Worm (Caenorhabditis elegans): ENCODE results near the gene C05C8.8.

Gene C05C8.8

DNA sequence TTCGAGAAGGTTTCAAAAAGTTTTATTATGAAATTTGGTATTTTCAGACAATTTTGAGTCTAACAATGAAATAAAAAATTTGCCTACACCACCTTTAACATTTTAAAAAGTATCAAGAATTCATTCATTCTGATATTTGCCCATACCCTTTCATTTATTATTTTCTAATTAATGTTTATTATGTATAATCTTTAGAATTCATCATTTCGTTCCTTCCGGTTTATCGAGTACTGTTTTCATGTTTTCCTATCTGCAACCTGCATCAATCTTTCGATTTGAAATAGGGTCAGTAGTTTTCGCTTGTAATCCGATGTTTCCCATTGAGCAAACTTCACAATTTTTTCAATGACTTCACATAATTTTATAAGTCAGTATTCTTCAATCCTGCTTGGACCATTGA, 14.4 kb upstream of the C05C8.8 start, which contains the start of gene C13A2.6:
Gene C13A2.6 (plus strand): TSS at position 301 of the 400 bp plus-strand sequence.
- no peak for TF ChIP-seq blmp-1 (tag; optimal IDR thresholded peaks at IDR 0.05)
- no peak for TF ChIP-seq lin-13 (tag; optimal IDR thresholded peaks at IDR 0.05)
- no peak for TF ChIP-seq lsy-2 (tag; optimal IDR thresholded peaks at IDR 0.05)
- no peak for TF ChIP-seq cnd-1 (tag; optimal IDR thresholded peaks at IDR 0.05)
- no peak for TF ChIP-seq snpc-4 (tag; optimal IDR thresholded peaks at IDR 0.05)
- no peak for TF ChIP-seq nhr-237 (tag; optimal IDR thresholded peaks at IDR 0.05)
- no peak for TF ChIP-seq ceh-39 (tag; optimal IDR thresholded peaks at IDR 0.05)
- no peak for TF ChIP-seq ceh-83 (GFP tag; optimal IDR thresholded peaks at IDR 0.05)
- TF ChIP-seq ceh-43 (GFP tag; optimal IDR thresholded peaks at IDR 0.05), result no peak
- TF ChIP-seq sem-2 (GFP tag; optimal IDR thresholded peaks at IDR 0.05), result no peak
- TF ChIP-seq elt-3 (tag; optimal IDR thresholded peaks at IDR 0.05), result no peak
- no peak for TF ChIP-seq flh-1 (GFP tag; optimal IDR thresholded peaks at IDR 0.05)
- no peak for TF ChIP-seq unc-62 (GFP tag; optimal IDR thresholded peaks at IDR 0.05)
- TF ChIP-seq sptf-1 (tag; optimal IDR thresholded peaks at IDR 0.05), result no peak

DNA sequence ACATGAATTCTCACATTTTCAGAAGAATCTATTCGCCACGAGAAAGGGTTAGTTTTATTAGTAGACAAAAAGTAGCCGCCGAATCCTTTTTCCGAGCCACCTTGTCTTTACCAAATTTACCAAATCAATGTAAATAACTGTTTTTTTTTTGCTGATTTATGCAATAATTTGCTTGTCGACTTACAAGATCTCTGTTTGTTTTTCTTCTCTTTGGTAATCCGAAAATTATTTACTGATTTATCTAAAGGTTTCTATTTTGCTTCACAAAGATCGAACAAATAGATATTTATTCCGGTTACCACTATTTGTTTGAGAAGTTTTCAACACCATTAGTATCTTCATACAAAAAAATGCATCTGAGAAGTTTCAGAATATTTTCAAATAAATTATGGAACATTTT, 11.0 kb upstream of the C05C8.8 start, which contains the start of gene C13A2.7:
Gene C13A2.7 (plus strand): TSS at position 301 of the 400 bp plus-strand sequence.
- no peak for TF ChIP-seq zip-8 (tag; optimal IDR thresholded peaks at IDR 0.05)
- TF ChIP-seq drap-1 (GFP tag; optimal IDR thresholded peaks at IDR 0.05), result no peak
- no peak for TF ChIP-seq nhr-12 (tag; optimal IDR thresholded peaks at IDR 0.05)
- TF ChIP-seq mep-1 (tag; optimal IDR thresholded peaks at IDR 0.05), result no peak
- TF ChIP-seq lin-13 (tag; optimal IDR thresholded peaks at IDR 0.05), result no peak
- no peak for TF ChIP-seq M03D4.4 (tag; optimal IDR thresholded peaks at IDR 0.05)
- no peak for TF ChIP-seq unc-62 (GFP tag; optimal IDR thresholded peaks at IDR 0.05)
- no peak for TF ChIP-seq ces-1 (GFP tag; optimal IDR thresholded peaks at IDR 0.05)
- TF ChIP-seq blmp-1 (tag; optimal IDR thresholded peaks at IDR 0.05), result no peak

DNA sequence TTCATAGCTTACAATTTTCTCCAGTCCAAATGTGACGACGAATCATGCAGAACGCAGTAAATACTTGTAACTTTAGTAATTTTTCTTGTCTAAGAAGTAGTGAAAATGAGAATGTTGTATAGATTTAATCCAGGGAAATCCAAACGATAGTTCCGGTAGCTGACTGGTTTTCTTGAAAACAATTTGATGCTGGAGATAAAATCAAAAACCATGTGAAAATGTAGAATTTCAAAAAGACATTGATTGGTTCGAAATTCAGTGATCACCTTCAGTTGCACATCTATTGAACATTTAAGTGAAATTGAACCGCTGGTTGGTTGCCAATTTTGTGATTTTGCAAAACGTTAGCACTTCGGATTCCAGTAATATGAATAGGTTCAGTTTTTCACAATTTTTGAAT, 9.0 kb upstream of the C05C8.8 start, which contains the start of gene C13A2.9:
Gene C13A2.9 (minus strand): TSS at position 101 of the 400 bp plus-strand sequence.
- TF ChIP-seq lsy-2 (tag; optimal IDR thresholded peaks at IDR 0.05) (no peak), tbx-8 (GFP tag; optimal IDR thresholded peaks at IDR 0.05) (no peak), nhr-12 (tag; optimal IDR thresholded peaks at IDR 0.05) (no peak), ces-1 (GFP tag; optimal IDR thresholded peaks at IDR 0.05) (no peak), snpc-4 (tag; optimal IDR thresholded peaks at IDR 0.05) (no peak), elt-3 (tag; optimal IDR thresholded peaks at IDR 0.05) (no peak), pha-4 (tag; optimal IDR thresholded peaks at IDR 0.05) (no peak), hlh-1 (tag; optimal IDR thresholded peaks at IDR 0.05) (no peak), mls-2 (tag; optimal IDR thresholded peaks at IDR 0.05) (no peak), unc-120 (tag; optimal IDR thresholded peaks at IDR 0.05; ENCODE audit: poor library complexity, severe bottlenecking) (no peak), cnd-1 (tag; optimal IDR thresholded peaks at IDR 0.05) (no peak), sem-2 (GFP tag; optimal IDR thresholded peaks at IDR 0.05) (no peak), nhr-2 (tag; optimal IDR thresholded peaks at IDR 0.05) (no peak)

DNA sequence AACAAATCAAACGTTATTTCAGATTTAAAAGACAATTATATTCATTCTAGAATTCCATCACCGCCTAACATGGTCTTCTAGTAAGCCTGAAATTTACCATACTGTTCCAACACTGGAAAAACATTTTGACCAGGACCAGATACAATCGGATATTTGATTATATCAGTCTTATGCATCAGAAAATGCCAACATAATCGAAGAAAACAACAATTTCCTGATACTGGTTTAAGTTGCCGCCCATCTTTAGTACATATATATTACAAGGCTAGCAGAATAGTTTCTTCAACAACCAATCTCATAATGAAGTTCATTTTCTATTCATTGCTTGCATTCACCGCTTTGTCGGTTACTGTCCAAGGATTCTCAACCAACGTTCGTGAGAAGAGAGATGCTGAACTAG, 4.0 kb upstream of the C05C8.8 start, which contains the start of gene C13A2.12:
Gene C13A2.12 (plus strand): TSS at position 301 of the 400 bp plus-strand sequence.
- TF ChIP-seq elt-1 (tag; optimal IDR thresholded peaks at IDR 0.05; ENCODE audit: borderline replicate concordance, insufficient read depth) (no peak), pha-4 (tag; optimal IDR thresholded peaks at IDR 0.05) (no peak), ceh-43 (GFP tag; optimal IDR thresholded peaks at IDR 0.05) (no peak), nhr-237 (tag; optimal IDR thresholded peaks at IDR 0.05) (no peak)

DNA sequence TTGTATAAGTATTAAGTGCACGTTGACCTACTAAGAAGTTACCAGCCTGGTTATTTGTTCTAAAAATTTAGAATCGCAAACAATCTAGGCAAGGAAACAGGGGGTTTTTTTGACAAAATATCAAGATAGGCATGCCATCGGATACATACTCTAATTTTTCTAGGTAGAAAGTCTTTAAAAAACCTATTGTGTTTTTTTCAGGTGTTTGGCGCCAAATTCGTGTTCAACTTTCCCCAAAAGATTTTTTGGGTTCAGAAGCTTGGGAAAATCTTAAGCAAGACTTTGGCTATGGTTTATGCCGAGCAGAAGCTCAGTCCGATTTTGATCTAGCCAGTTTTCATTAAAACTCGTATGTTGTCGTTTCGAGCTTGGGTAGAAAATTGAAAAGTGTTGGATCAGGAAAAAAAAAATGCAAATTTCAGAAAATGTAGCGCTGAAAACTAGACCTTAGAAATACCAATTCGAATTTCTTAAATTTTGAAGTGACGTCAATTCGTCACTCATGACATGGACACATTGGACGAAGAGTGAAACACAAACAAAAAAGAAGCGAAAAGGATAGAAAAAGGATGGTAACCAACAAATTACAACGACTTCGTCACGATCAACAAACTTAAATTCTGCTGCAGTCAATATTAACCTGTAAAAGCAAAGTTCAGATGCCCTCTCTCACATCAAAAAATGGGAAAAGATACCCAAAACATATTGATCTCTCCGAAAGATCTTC, 6.6 kb downstream of the C05C8.8 start:
- TF ChIP-seq unc-39 (tag; optimal IDR thresholded peaks at IDR 0.05), result no peak
- TF ChIP-seq ceh-83 (GFP tag; optimal IDR thresholded peaks at IDR 0.05), result no peak
- no peak for TF ChIP-seq nhr-237 (tag; optimal IDR thresholded peaks at IDR 0.05)
- no peak for TF ChIP-seq blmp-1 (tag; optimal IDR thresholded peaks at IDR 0.05)
- no peak for TF ChIP-seq mls-2 (tag; optimal IDR thresholded peaks at IDR 0.05)
- TF ChIP-seq ceh-43 (GFP tag; optimal IDR thresholded peaks at IDR 0.05), result no peak
- TF ChIP-seq drap-1 (GFP tag; optimal IDR thresholded peaks at IDR 0.05), result no peak
- TF ChIP-seq sem-2 (GFP tag; optimal IDR thresholded peaks at IDR 0.05), result no peak
- no peak for TF ChIP-seq snpc-4 (tag; optimal IDR thresholded peaks at IDR 0.05)
- TF ChIP-seq sptf-1 (tag; optimal IDR thresholded peaks at IDR 0.05), result no peak
- TF ChIP-seq nhr-2 (tag; optimal IDR thresholded peaks at IDR 0.05), result no peak
- no peak for TF ChIP-seq M03D4.4 (tag; optimal IDR thresholded peaks at IDR 0.05)
- TF ChIP-seq unc-120 (tag; optimal IDR thresholded peaks at IDR 0.05; ENCODE audit: poor library complexity, severe bottlenecking), result no peak
- no peak for TF ChIP-seq ham-2 (GFP tag; optimal IDR thresholded peaks at IDR 0.05)
- no peak for TF ChIP-seq mep-1 (tag; optimal IDR thresholded peaks at IDR 0.05)
- TF ChIP-seq flh-1 (GFP tag; optimal IDR thresholded peaks at IDR 0.05), result no peak
- no peak for TF ChIP-seq tbx-8 (GFP tag; optimal IDR thresholded peaks at IDR 0.05)

Measured in whole organism, mixed stage, embryonic.